Worm (Caenorhabditis elegans): ENCODE data around the gene ZK666.12.

Gene ZK666.12

ce11 chrII:10504729-10505128 lies 8.7 kb downstream of the ZK666.12 start (continued):
- peak; percentile 23 for TF ChIP-seq nhr-71 (tag; optimal IDR thresholded peaks at IDR 0.05)

ce11 chrII:10505949-10506348 lies 9.9 kb downstream of the ZK666.12 start:
- TF ChIP-seq snu-23 (GFP tag; optimal IDR thresholded peaks at IDR 0.05) (peak; percentile 34), sup-37 (GFP tag; optimal IDR thresholded peaks at IDR 0.05) (no peak), nhr-47 (tag; optimal IDR thresholded peaks at IDR 0.05) (no peak), snpc-4 (tag; optimal IDR thresholded peaks at IDR 0.05) (no peak), ceh-8 (GFP tag; optimal IDR thresholded peaks at IDR 0.05) (no peak), nhr-71 (tag; optimal IDR thresholded peaks at IDR 0.05) (no peak), unc-130 (tag; optimal IDR thresholded peaks at IDR 0.05) (no peak), nhr-85 (tag) (peak; percentile 36), irx-1 (tag; optimal IDR thresholded peaks at IDR 0.05) (no peak), nhr-11 (tag; optimal IDR thresholded peaks at IDR 0.05) (no peak), egl-13 (tag; optimal IDR thresholded peaks at IDR 0.05) (no peak), mep-1 (tag; optimal IDR thresholded peaks at IDR 0.05) (no peak), efl-1 (optimal IDR thresholded peaks at IDR 0.05) (no peak), efl-1 (GFP tag; optimal IDR thresholded peaks at IDR 0.05 in 1 of 2) (no peak), unc-98 (GFP tag; IDR thresholded peaks at IDR 0.05) (no peak), nhr-76 (tag; optimal IDR thresholded peaks at IDR 0.05) (no peak), aha-1 (tag; optimal IDR thresholded peaks at IDR 0.05) (no peak), hpl-2 (GFP tag; optimal IDR thresholded peaks at IDR 0.05) (no peak), mef-2 (tag; optimal IDR thresholded peaks at IDR 0.05) (no peak), elt-2 (tag; optimal IDR thresholded peaks at IDR 0.05) (no peak), mab-9 (GFP tag; IDR thresholded peaks at IDR 0.05) (no peak), blmp-1 (tag; optimal IDR thresholded peaks at IDR 0.05) (peak; percentile 41), swsn-7 (tag; optimal IDR thresholded peaks at IDR 0.05) (no peak), lin-14 (GFP tag; optimal IDR thresholded peaks at IDR 0.05) (peak; percentile 63)

- TF ChIP-seq lsy-2 (tag; optimal IDR thresholded peaks at IDR 0.05) (no peak), nhr-47 (tag; optimal IDR thresholded peaks at IDR 0.05) (no peak), jun-1 (tag; optimal IDR thresholded peaks at IDR 0.05) (no peak), fkh-8 (tag; optimal IDR thresholded peaks at IDR 0.05) (no peak), efl-3 (GFP tag; optimal IDR thresholded peaks at IDR 0.05) (no peak), nhr-11 (tag; optimal IDR thresholded peaks at IDR 0.05) (no peak), pax-3 (tag; optimal IDR thresholded peaks at IDR 0.05) (no peak), F16B12.6 (tag; optimal IDR thresholded peaks at IDR 0.05) (no peak), lin-39 (tag; optimal IDR thresholded peaks at IDR 0.05) (no peak), ztf-4 (tag; optimal IDR thresholded peaks at IDR 0.05) (no peak), lin-15B (tag; optimal IDR thresholded peaks at IDR 0.05) (no peak), alr-1 (tag; optimal IDR thresholded peaks at IDR 0.05; ENCODE audit: borderline replicate concordance) (no peak), fos-1 (tag; optimal IDR thresholded peaks at IDR 0.05) (no peak), nhr-20 (tag; optimal IDR thresholded peaks at IDR 0.05) (no peak), lin-35 (GFP tag; optimal IDR thresholded peaks at IDR 0.05) (no peak), pag-3 (tag; optimal IDR thresholded peaks at IDR 0.05; ENCODE audit: borderline replicate concordance, insufficient read depth) (no peak), ces-1 (GFP tag; optimal IDR thresholded peaks at IDR 0.05) (no peak), C04F5.9 (tag; optimal IDR thresholded peaks at IDR 0.05) (no peak), pqm-1 (tag; optimal IDR thresholded peaks at IDR 0.05) (no peak), fkh-4 (tag; optimal IDR thresholded peaks at IDR 0.05; ENCODE audit: borderline replicate concordance) (no peak)
These were observed 11.9 kb downstream of the ZK666.12 start for ce11 chrII:10507906-10508305.

Data from whole organism, L1 larva.